Worm (Caenorhabditis elegans) whole organism, young adult: Measurements from ENCODE around the gene Y48E1C.2.

Experiments used
- bed-2 ChIP-seq: fragments of 200-800 bp; sonication (Bioruptor generic); IDR thresholded peaks from 2 replicates; pipeline ENCODE4 v1.3.6; 2022; ENCODE audit warnings: missing genetic modification reagents, missing genetic modification characterization, missing compliant biosample characterization
- nhr-27 ChIP-seq: fragments of 200-800 bp; sonication (Bioruptor generic); optimal IDR thresholded peaks from 2 replicates; lab custom pipeline; 2018; ENCODE audit warnings: mild to moderate bottlenecking, missing genetic modification characterization, moderate library complexity, missing compliant biosample characterization
- snpc-4 ChIP-seq, 5 experiments: fragments of 150-350 bp in 1 of 5; sonication (generic microtip) in 4 of 5; optimal IDR thresholded peaks; 2 replicates each; lab custom pipeline; 2014 to 2018; ENCODE audit warnings: missing genetic modification characterization in 5 of 5, missing biosample characterization in 3 of 5, antibody characterized with exemption in 2 of 5, mild to moderate bottlenecking in 2 of 5, missing compliant biosample characterization in 2 of 5, missing genotype in 2 of 5, moderate library complexity in 2 of 5, missing genetic modification reagents in 1 of 5

DNA sequence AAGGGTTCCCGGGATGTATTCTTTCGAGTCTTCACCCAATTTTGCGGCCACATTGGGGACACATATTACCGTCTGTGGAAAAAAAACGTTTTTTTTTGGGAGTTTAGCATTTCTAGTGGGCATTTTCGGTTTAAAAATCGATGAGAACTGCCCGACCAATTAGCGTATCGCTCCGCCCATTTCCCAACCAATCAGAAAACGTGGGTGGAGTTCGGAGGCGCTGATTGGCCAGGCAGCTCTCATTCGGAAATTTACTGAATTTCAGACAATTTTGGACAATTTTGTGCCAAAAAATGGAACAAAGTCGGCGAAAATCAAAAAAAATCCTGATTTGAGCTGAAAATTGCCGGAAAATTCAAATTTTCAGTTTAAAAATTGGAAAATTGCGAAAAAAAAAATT is 22.3 kb downstream of the Y48E1C.2 start:
- TF ChIP-seq snpc-4 (GFP tag; optimal IDR thresholded peaks at IDR 0.05; lab: Kevin White, UChicago) (no peak), snpc-4 (tag; optimal IDR thresholded peaks at IDR 0.05; lab: Kevin White, UChicago) (no peak), bed-2 (GFP tag; lab: Robert Waterston, UW) (no peak), nhr-27 (tag; lab: Kevin White, UChicago) (no peak)
